Worm (Caenorhabditis elegans) whole organism, L2 larva: Measurements from ENCODE around the gene C16C10.9.

ENCODE experiments used
- lsy-2 ChIP-seq, 2 experiments: fragments of 150-350 bp in 1 of 2; sonication (generic microtip) in 1 of 2; optimal IDR thresholded peaks; 2 replicates each; lab custom pipeline; 2014 to 2017; ENCODE audit warnings: missing biosample characterization in 2 of 2, missing genetic modification characterization in 2 of 2
- ztf-11 ChIP-seq: sonication (generic microtip); optimal IDR thresholded peaks from 2 replicates; lab custom pipeline; 2017; ENCODE audit warnings: missing biosample characterization, missing genetic modification characterization

DNA sequence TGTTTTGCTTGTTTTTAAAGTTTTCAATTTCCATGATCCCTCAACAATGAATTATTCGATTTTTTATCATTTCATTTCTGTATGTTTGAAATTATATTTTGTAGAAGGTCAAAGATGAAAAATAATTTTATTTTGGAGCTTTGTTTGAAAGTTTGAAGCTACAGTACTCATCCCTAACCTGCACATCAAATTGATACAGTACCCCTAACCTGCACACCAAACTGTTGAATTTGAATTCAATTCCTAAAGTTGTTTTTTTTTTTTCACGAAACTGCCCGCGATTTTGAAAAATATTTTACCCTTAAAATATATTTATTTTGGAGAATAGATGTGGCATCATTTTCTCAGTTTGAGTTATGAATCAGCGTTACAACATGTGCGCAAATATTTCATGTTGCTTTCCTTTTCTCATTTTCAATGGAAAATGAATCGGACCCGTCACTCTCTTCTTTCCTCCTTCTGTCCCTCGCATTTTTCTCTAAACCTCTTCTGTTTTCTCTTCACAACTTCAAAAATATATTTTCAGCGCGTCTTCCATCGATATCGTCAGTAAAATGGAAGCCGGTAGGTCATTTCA is 48.6 kb upstream of the C16C10.9 start, which contains the start of gene R74.8:
- peak in 1 of 2 experiments; percentile 15 for TF ChIP-seq lsy-2 (tag; optimal IDR thresholded peaks at IDR 0.05; lab: Kevin White, UChicago)
- no peak for TF ChIP-seq ztf-11
